Worm (Caenorhabditis elegans) whole organism, early embryonic: ENCODE results near the gene R05G6.5.

ENCODE experiments used
- F13C5.2 ChIP-seq: sonication (generic microtip); optimal IDR thresholded peaks from 2 replicates; lab custom pipeline; 2017; ENCODE audit warnings: mild to moderate bottlenecking, missing genetic modification characterization, inconsistent platforms, missing compliant biosample characterization
- ama-1 ChIP-seq: fragments of 150-350 bp; optimal IDR thresholded peaks from 2 replicates; lab custom pipeline; 2014
- ceh-36 ChIP-seq: sonication (generic microtip); optimal IDR thresholded peaks from 2 replicates; lab custom pipeline; 2016; ENCODE audit warnings: missing genetic modification characterization, inconsistent platforms, missing compliant biosample characterization
- ets-7 ChIP-seq: sonication (generic microtip); optimal IDR thresholded peaks from 2 replicates; lab custom pipeline; 2016; ENCODE audit warnings: missing genotype, missing genetic modification characterization, missing compliant biosample characterization
- hmg-4 ChIP-seq: fragments of 200-800 bp; sonication (Bioruptor generic); optimal IDR thresholded peaks from 2 replicates; lab custom pipeline; 2018; ENCODE audit warnings: mild to moderate bottlenecking, missing genetic modification characterization, missing compliant biosample characterization
- tbx-11 ChIP-seq: fragments of 200-800 bp; sonication (Bioruptor generic); IDR thresholded peaks from 2 replicates; pipeline ENCODE4 v1.3.6; 2022; ENCODE audit warnings: missing genetic modification characterization, missing compliant biosample characterization

ce11 chrIV:7552100-7552499 is 43.9 kb downstream of the R05G6.5 start:
- no peak for TF ChIP-seq ets-7
- TF ChIP-seq tbx-11 (GFP tag; lab: Robert Waterston, UW): no peak
- no peak for TF ChIP-seq ama-1
- TF ChIP-seq F13C5.2 (tag; lab: Kevin White, UChicago): no peak
- TF ChIP-seq hmg-4 (GFP tag; lab: Kevin White, UChicago): no peak
- no peak for TF ChIP-seq ceh-36 (tag; lab: Kevin White, UChicago)
